Worm (Caenorhabditis elegans) whole organism, dauer: ENCODE measurements around the gene lips-2.

Source experiments
- unc-62 ChIP-seq: sonication (generic microtip); optimal IDR thresholded peaks from 2 replicates; lab custom pipeline; 2017; ENCODE audit warnings: missing biosample characterization, missing genetic modification reagents, missing genetic modification characterization

Gene lips-2

DNA sequence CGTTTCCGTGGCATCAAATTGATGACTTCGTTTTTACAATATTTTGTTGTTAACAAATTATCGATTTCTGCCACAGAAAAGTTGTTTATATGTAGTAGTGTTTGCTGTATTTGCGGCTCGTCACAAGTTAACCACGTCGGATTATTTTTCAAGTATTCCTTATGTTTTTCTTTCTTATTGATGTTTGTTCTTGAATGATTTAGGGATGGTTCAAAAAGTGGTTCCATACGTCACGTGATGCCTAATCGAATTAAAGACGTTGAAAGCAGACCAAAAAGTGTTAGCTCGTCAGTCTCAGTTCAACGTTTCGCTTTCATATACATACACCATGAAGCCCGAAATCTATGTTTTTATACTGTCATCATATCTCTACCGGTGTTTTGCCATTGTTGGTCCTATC lies at the start of gene lips-2:
TSS of gene lips-2 (plus strand) at position 301 of the 400 bp plus-strand sequence.
- TF ChIP-seq unc-62 (GFP tag; lab: Kevin White, UChicago), result no peak

DNA sequence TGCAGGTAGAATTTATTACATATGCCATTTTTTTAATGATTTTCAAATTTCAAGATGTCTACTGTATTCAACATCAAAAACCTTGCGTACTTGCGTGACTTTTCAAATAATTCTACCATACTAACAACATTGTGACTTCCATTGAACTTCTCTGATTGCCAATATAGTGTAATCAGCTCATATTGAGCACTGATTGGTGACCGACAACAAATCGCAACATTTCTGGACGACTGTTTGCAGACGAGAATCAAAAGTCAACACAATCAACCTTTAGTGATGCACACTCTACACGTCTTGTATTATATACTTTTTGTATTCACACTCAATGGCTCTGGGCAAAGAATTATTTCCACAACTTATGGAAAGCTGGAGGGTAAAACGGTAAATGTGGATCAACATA lies 44.1 kb upstream of the lips-2 start, which contains the start of gene cest-3:
TSS of gene cest-3 (plus strand) at position 190 of the 400 bp plus-strand sequence.
- TF ChIP-seq unc-62 (GFP tag; lab: Kevin White, UChicago), result no peak

DNA sequence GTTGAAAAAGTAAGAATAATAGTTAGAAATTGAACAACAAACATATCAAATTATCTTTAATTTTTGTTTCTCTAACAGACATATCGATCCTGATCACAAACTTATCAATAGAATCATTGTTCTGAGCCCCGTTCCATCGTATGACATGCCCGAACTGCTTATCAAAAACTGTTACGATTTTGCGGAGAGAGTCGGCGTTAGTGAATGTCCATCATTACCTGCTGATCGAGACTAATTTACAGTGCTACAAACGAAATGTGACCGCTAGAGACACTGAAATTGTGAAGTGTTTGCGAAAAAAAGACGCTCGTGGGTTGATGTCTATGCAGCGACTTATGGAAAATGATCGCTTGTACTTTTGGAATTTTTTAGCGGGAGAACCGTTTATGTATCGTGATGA lies 42.7 kb upstream of the lips-2 start:
- TF ChIP-seq unc-62 (GFP tag; lab: Kevin White, UChicago), result no peak

- TF ChIP-seq unc-62 (GFP tag; lab: Kevin White, UChicago), result no peak
Observed at ce11 chrX:12248140-12248539, 37.5 kb upstream of the lips-2 start.

- no peak for TF ChIP-seq unc-62 (GFP tag; lab: Kevin White, UChicago)
Observed at ce11 chrX:12252189-12252588, 33.4 kb upstream of the lips-2 start.

ce11 chrX:12256594-12257048 lies 29.0 kb upstream of the lips-2 start, which contains the start of gene E01G6.2:
Gene E01G6.2 (plus strand): TSS chrX:12256644.
- no peak for TF ChIP-seq unc-62 (GFP tag; lab: Kevin White, UChicago)

- TF ChIP-seq unc-62 (GFP tag; lab: Kevin White, UChicago), result no peak
Observed at ce11 chrX:12260381-12260931, 25.1 kb upstream of the lips-2 start, which contains the start of gene E01G6.1. Gene E01G6.1 (plus strand): TSS chrX:12260881.

DNA sequence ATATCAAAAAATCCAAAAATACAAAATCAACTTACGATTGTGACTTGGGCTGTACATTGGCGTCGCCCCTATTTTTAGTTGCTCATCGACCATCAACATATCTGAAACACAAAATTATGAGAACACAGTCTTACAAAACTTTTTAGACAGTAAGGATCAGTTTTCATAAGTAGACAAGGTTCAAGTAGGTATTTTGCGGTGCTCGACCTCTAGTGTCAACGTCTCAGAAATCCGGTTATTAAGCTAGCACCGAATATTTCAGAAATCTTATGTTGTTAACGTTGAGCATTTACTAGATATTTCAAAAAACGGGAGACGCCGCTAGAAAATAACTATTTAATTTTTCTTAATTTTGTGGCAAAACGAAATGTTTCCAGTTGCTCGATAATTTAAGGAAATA lies 14.8 kb upstream of the lips-2 start, which contains the start of gene otpl-8:
TSS of gene otpl-8 (minus strand) at position 101 of the 400 bp plus-strand sequence.
- no peak for TF ChIP-seq unc-62 (GFP tag; lab: Kevin White, UChicago)

ce11 chrX:12273870-12274269 lies 11.7 kb upstream of the lips-2 start, which contains the start of gene H19J13.2:
Gene H19J13.2 (minus strand): TSS chrX:12273970.
- TF ChIP-seq unc-62 (GFP tag; lab: Kevin White, UChicago), result no peak

- TF ChIP-seq unc-62 (GFP tag; lab: Kevin White, UChicago), result no peak
Observed at ce11 chrX:12275577-12275976, 10.0 kb upstream of the lips-2 start, which contains the start of gene C04B4.6. Gene C04B4.6 (minus strand): TSS chrX:12275677.

- no peak for TF ChIP-seq unc-62 (GFP tag; lab: Kevin White, UChicago)
Observed at ce11 chrX:12280477-12280876, 5.1 kb upstream of the lips-2 start, which contains the start of gene C04B4.1. Gene C04B4.1 (plus strand): TSS chrX:12280777.

DNA sequence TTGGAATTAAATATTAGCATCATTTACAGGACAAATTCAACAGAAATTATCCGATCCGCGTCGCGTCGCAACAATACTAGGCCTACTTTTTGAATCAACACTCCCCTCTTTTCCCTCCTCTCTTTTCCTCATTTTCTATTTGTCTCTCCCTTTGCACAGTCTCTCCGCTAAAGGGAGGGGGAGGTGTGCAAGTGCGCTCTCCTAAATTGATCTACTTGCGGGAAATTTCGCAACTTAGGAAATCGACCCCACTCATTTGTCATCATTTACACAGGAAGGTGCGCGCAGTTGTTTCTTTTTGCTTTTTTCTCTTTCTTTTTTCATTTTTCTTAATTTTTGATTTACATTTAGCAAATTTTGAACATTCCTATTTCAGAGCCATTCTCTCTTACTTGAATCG lies 2.7 kb upstream of the lips-2 start, which contains the start of gene C04B4.2:
TSS of gene C04B4.2 (plus strand) at position 371 of the 400 bp plus-strand sequence.
- TF ChIP-seq unc-62 (GFP tag; lab: Kevin White, UChicago), result no peak

DNA sequence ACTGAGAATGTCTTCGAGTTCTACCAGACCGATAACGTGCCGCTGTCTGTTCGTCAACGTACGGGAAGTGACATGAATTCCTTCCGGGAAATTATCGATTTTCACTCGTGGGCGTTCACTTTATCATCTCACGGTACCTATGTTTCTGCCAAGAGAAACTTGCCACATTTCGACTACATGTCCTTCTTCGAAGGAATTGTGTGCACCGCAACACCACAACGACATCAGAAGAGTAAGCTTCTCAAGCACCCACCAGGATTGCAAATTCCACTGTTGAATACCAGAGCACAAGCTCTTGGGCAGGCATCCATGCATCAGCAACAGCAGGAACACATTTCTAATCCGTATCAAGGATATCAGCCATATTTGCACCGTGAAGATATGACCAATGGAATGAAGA lies 1.4 kb upstream of the lips-2 start:
- TF ChIP-seq unc-62 (GFP tag; lab: Kevin White, UChicago), result no peak

- no peak for TF ChIP-seq unc-62 (GFP tag; lab: Kevin White, UChicago)
Observed at ce11 chrX:12288254-12288653, 2.7 kb downstream of the lips-2 start, which contains the start of gene C04B4.5. Gene C04B4.5 (minus strand): TSS chrX:12288354.

DNA sequence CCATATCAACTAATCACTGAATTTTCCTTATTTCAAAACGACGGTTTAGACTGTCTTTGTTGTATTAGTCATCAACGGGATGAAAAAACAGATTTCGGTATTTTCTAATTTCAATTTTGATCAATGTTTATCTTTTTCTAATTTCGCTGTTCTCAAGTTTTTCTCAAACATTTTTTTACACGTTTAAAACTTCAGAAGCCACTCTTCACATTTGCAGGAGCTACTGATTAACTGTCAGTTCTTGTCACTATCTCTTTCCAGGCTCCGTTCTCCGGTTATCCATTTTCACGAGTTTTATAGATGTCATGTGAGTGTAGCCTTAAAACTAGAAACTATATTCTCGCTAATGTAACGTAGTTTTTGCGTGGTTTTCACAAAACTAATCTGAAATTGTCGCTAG lies 4.9 kb downstream of the lips-2 start, which contains the start of gene C04B4.4:
TSS of gene C04B4.4 (plus strand) at position 301 of the 400 bp plus-strand sequence.
- TF ChIP-seq unc-62 (GFP tag; lab: Kevin White, UChicago), result no peak

- TF ChIP-seq unc-62 (GFP tag; lab: Kevin White, UChicago), result no peak
Observed at ce11 chrX:12294263-12294662, 8.7 kb downstream of the lips-2 start, which contains the start of gene W06D11.1. Gene W06D11.1 (plus strand): TSS chrX:12294563.

ce11 chrX:12296392-12296791 lies 10.8 kb downstream of the lips-2 start, which contains the start of gene W06D11.2:
Gene W06D11.2 (minus strand): TSS chrX:12296730.
- no peak for TF ChIP-seq unc-62 (GFP tag; lab: Kevin White, UChicago)
